Worm (Caenorhabditis elegans): ENCODE measurements around the gene nurf-1.
A peak's percentile ranks its signal among the peaks of the same experiment; 100 is the strongest.

nurf-1 gene

ce11 chrII:14359007-14359406 lies 31.5 kb upstream of the nurf-1 start:
- no peak for TF ChIP-seq mab-5 (tag; optimal IDR thresholded peaks at IDR 0.05)
- TF ChIP-seq hlh-1 (tag; optimal IDR thresholded peaks at IDR 0.05) = no peak
- no peak for TF ChIP-seq unc-62 (GFP tag; optimal IDR thresholded peaks at IDR 0.05)
- TF ChIP-seq mep-1 (tag; optimal IDR thresholded peaks at IDR 0.05) = no peak
- TF ChIP-seq cnd-1 (tag; optimal IDR thresholded peaks at IDR 0.05) = no peak
- TF ChIP-seq ceh-39 (tag; optimal IDR thresholded peaks at IDR 0.05) = no peak
- TF ChIP-seq ces-1 (GFP tag; optimal IDR thresholded peaks at IDR 0.05) = no peak
- TF ChIP-seq tbx-8 (GFP tag; optimal IDR thresholded peaks at IDR 0.05) = no peak
- no peak for TF ChIP-seq blmp-1 (tag; optimal IDR thresholded peaks at IDR 0.05)
- no peak for TF ChIP-seq lin-32 (GFP tag; optimal IDR thresholded peaks at IDR 0.05)
- TF ChIP-seq pha-4 (tag; optimal IDR thresholded peaks at IDR 0.05) = no peak

- TF ChIP-seq lin-32 (GFP tag; optimal IDR thresholded peaks at IDR 0.05) = no peak
- TF ChIP-seq bed-3 (GFP tag; optimal IDR thresholded peaks at IDR 0.05) = no peak
Measured at ce11 chrII:14360675-14361074, 29.8 kb upstream of the nurf-1 start.

- TF ChIP-seq hlh-1 (tag; optimal IDR thresholded peaks at IDR 0.05) = no peak
Measured at ce11 chrII:14361719-14362118, 28.8 kb upstream of the nurf-1 start, which contains the start of gene tebp-1. Gene tebp-1 (plus strand): TSS chrII:14362019.

ce11 chrII:14365182-14365751 lies 25.2 kb upstream of the nurf-1 start, which contains the start of gene imb-2:
Gene imb-2 (plus strand): TSS chrII:14365701.
- TF ChIP-seq ceh-83 (GFP tag; optimal IDR thresholded peaks at IDR 0.05) (peak; percentile 29), lsy-2 (tag; optimal IDR thresholded peaks at IDR 0.05) (peak; percentile 38), mls-2 (tag; optimal IDR thresholded peaks at IDR 0.05) (no peak), M03D4.4 (tag; optimal IDR thresholded peaks at IDR 0.05) (no peak), mep-1 (tag; optimal IDR thresholded peaks at IDR 0.05) (peak; percentile 50), lin-32 (GFP tag; optimal IDR thresholded peaks at IDR 0.05) (no peak), unc-120 (tag; optimal IDR thresholded peaks at IDR 0.05; ENCODE audit: poor library complexity, severe bottlenecking) (peak; percentile 30), ces-1 (GFP tag; optimal IDR thresholded peaks at IDR 0.05) (peak; percentile 88), cnd-1 (tag; optimal IDR thresholded peaks at IDR 0.05) (no peak), sptf-1 (tag; optimal IDR thresholded peaks at IDR 0.05) (peak; percentile 39), zip-8 (tag; optimal IDR thresholded peaks at IDR 0.05) (no peak)

- no peak for TF ChIP-seq mls-2 (tag; optimal IDR thresholded peaks at IDR 0.05)
- peak; percentile 21 for TF ChIP-seq ham-2 (GFP tag; optimal IDR thresholded peaks at IDR 0.05)
Measured at ce11 chrII:14374594-14374993, 15.9 kb upstream of the nurf-1 start.

- TF ChIP-seq nhr-28 (tag; optimal IDR thresholded peaks at IDR 0.05) (no peak), pha-4 (tag; optimal IDR thresholded peaks at IDR 0.05) (no peak), lin-32 (GFP tag; optimal IDR thresholded peaks at IDR 0.05) (no peak), elt-3 (tag; optimal IDR thresholded peaks at IDR 0.05) (no peak), hlh-1 (tag; optimal IDR thresholded peaks at IDR 0.05) (no peak), mab-5 (tag; optimal IDR thresholded peaks at IDR 0.05) (no peak), ceh-39 (tag; optimal IDR thresholded peaks at IDR 0.05) (no peak), drap-1 (GFP tag; optimal IDR thresholded peaks at IDR 0.05) (no peak), zip-8 (tag; optimal IDR thresholded peaks at IDR 0.05) (no peak), ceh-43 (GFP tag; optimal IDR thresholded peaks at IDR 0.05) (no peak), nhr-76 (tag; optimal IDR thresholded peaks at IDR 0.05) (no peak)
Measured at ce11 chrII:14377796-14378195, 12.7 kb upstream of the nurf-1 start, which contains the start of gene acr-20. Gene acr-20 (minus strand): TSS chrII:14377896.

- TF ChIP-seq drap-1 (GFP tag; optimal IDR thresholded peaks at IDR 0.05) (no peak), snpc-4 (tag; optimal IDR thresholded peaks at IDR 0.05) (no peak), sptf-1 (tag; optimal IDR thresholded peaks at IDR 0.05) (no peak), nhr-28 (tag; optimal IDR thresholded peaks at IDR 0.05) (no peak)
Measured at ce11 chrII:14380778-14381177, 9.7 kb upstream of the nurf-1 start.

ce11 chrII:14381450-14381849 lies 9.1 kb upstream of the nurf-1 start, which contains the start of gene sdz-26:
Gene sdz-26 (plus strand): TSS chrII:14381750.
- TF ChIP-seq lsy-2 (tag; optimal IDR thresholded peaks at IDR 0.05) (no peak), M03D4.4 (tag; optimal IDR thresholded peaks at IDR 0.05) (no peak)

Measured in whole organism, mixed stage, embryonic.